Fruit fly (Drosophila melanogaster): ENCODE results near the gene SamDC.

SamDC gene

dm6 chr2L:10386824-10387223 lies 47.6 kb downstream of the SamDC start:
- TF ChIP-seq psq (optimal IDR thresholded peaks at IDR 0.05): no peak
- no peak for TF ChIP-seq usp (GFP tag; optimal IDR thresholded peaks at IDR 0.05)
- no peak for TF ChIP-seq Dll (optimal IDR thresholded peaks at IDR 0.05)
- TF ChIP-seq EcR (GFP tag; optimal IDR thresholded peaks at IDR 0.05): no peak
- TF ChIP-seq CG8478 (optimal IDR thresholded peaks at IDR 0.05): no peak
- TF ChIP-seq pan (optimal IDR thresholded peaks at IDR 0.05): no peak

DNA sequence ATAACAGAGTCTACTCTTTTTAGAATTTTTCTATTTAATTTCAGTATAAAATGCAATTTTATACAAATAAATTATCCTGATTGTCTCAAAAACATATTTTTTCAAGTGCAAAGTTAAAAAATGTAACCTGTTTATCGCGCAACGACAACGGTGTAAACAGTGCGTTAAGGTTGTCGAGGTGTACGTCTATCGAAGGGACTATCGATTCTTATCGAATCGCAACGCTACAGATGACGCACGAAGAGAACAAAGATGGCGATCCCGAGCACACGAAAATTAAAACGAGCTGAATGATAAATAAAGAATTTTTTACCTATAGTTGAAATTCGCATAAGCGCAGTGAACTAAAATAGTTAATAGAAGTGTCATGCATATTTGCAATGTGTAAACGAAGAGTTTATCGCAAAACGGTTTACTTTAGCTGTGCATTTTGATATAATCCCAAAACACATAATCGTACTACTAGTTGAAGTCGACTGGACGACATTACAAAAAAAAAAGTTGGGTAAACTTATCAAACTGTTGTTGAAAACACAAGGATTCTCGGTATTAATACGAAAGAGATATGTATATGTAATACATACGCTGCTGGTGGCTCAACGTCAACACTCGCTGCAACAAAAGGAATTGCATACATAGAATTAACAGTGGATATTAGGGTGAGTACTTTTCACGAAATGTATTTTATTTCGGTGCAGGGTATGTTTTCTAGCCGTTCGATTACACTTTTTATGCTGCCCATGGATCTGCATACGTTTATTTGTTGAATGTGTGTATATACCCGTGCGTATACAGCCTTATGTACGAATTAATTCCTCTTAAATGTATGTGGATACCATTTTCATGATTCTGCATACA lies 48.8 kb downstream of the SamDC start, which contains the start of gene da:
TSS of gene da (plus strand) at position 237 of the 858 bp plus-strand sequence.
- TF ChIP-seq usp (GFP tag; optimal IDR thresholded peaks at IDR 0.05) (no peak), CG8478 (optimal IDR thresholded peaks at IDR 0.05) (no peak), pan (optimal IDR thresholded peaks at IDR 0.05) (no peak), EcR (GFP tag; optimal IDR thresholded peaks at IDR 0.05) (no peak), psq (optimal IDR thresholded peaks at IDR 0.05) (no peak), Dll (optimal IDR thresholded peaks at IDR 0.05) (no peak)

Data from whole organism.